Fruit fly (Drosophila melanogaster): ENCODE data around the gene CG4009.
A peak's percentile ranks its signal among the peaks of the same experiment; 100 is the strongest.

CG4009 gene

DNA sequence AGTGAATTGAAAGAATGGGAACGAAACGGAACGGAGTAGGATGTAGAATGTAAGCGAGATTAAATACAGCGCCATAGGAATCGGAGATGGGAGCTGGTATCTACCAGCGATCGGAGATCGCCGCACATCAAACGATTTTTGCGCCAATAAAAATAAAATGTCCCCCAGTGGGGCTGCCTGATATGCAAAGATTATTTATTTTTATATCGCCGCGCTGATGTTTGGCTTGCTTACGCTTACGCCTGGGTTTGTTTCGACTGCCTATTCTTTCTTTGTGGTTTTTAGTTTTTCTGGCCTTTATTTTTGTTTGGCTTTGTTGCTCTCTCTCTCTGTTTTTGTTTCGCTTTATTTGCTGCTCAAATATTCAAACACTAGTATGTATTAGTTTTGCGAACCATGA, 27.9 kb upstream of the CG4009 start:
- no peak for TF ChIP-seq CG17801 (GFP tag; optimal IDR thresholded peaks at IDR 0.05; ENCODE audit: partially characterized antibody)

DNA sequence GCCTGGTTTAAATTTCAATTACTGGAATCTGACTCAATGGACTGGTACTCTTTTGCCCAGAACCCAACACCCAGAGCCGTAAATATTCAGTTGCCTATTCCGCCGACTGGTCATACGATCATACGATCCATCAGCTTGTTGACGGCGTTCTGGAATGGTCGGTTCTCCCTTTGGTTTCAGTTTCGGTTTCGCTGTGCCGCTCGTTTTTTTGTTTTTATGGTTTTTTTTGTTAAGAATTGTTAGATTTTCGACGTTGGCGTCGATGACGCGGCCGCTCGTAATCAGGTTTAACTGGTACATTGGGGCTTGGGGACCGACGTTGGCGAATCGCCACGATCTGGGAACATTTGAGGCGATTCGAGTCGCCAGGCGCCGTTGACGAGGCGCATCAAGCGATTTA, 26.9 kb upstream of the CG4009 start:
- peak; percentile 0 for TF ChIP-seq CG17801 (GFP tag; optimal IDR thresholded peaks at IDR 0.05; ENCODE audit: partially characterized antibody)

DNA sequence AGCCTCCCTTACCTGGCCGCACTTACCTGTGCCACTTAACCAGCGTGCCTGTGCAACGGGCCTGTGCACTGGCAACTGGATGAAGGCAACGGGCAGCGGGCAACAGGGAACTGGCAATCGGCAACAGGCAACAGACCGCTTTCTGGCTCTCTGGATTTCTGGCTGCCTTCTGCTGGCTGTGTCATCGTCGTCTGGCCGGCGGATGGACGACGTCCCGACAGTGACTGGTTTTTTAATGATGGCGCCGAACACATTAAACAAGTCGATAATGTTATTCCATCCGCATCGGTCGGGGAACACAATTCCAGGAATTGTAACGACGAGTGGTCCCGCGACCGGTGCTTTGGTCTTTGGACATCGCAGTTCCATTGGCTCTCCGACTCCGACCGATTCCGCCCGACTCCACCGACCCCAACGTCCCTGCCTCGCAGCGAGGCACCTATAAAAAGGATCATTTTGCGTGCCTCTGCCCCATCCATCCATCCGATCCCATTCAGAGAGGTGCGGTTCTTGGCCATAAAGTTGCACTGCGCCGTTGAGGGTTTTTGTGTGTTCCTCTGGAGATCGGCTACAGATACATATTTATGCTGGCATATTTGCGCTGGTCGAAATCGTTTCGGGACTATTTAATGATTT, 26.0 kb upstream of the CG4009 start:
- TF ChIP-seq CG17801 (GFP tag; optimal IDR thresholded peaks at IDR 0.05; ENCODE audit: partially characterized antibody), result no peak

DNA sequence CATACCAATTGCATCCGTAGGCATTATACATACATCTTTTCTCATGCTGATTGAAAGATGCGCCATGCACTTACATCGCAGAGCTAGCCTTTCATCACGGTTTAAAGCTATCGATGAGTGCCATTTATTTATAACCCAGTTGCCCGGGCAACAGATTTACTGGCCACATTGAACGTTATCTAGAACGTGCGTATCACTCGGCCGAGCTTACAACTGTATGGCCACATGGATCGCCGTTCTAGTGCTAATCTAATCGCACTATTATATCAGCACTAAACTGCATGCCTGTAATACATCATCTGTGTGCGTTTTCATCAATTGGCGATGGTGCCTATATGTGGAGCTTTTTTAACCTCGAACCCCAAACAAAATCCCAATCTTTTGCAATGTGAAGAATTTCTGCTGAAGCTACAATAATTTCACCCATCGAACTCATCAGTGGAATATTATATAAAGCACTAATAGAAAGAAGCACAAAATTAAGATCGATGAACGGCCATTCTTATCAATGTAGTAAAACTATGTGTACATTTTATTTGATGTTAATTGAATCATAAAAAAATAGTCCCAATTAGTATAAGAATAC, 25.1 kb upstream of the CG4009 start:
- TF ChIP-seq CG17801 (GFP tag; optimal IDR thresholded peaks at IDR 0.05; ENCODE audit: partially characterized antibody), result no peak

DNA sequence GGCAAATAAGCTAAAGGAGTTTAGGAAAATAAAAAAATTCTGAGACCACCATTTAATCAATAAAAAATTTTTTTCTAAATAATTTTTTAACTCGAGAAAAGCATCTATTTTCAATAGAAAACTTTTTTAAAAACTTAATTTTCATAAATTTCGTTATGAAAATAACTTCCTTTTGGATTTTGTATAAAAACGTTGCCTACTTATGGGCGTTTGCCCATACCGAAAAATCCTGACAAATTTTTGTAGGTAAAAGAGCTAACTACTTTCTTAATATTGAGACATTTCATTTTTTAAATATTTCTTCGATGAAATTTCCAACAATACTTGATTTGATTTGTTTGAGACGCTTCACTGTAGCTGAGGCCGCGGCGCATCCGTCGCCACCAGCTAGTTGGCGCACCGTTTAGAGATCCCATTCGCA, 24.4 kb upstream of the CG4009 start:
- TF ChIP-seq CG17801 (GFP tag; optimal IDR thresholded peaks at IDR 0.05; ENCODE audit: partially characterized antibody), result no peak

DNA sequence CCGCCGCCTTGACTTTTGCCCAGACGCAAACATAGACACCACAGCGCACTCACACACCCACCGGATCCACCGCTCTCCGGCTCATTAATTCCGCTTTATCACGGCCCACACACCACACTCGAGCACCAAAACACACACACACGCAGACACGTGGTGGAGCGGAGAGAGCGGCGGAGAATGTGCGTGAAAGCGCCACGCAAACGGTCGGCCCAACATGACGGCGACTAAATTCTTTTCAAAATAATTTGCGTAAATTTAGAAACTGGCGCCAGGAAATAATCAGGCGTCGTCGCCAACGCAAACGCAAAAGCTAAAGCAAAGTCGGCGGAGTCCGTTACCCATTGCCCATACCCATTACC, 23.9 kb upstream of the CG4009 start:
- TF ChIP-seq CG17801 (GFP tag; optimal IDR thresholded peaks at IDR 0.05; ENCODE audit: partially characterized antibody), result no peak

DNA sequence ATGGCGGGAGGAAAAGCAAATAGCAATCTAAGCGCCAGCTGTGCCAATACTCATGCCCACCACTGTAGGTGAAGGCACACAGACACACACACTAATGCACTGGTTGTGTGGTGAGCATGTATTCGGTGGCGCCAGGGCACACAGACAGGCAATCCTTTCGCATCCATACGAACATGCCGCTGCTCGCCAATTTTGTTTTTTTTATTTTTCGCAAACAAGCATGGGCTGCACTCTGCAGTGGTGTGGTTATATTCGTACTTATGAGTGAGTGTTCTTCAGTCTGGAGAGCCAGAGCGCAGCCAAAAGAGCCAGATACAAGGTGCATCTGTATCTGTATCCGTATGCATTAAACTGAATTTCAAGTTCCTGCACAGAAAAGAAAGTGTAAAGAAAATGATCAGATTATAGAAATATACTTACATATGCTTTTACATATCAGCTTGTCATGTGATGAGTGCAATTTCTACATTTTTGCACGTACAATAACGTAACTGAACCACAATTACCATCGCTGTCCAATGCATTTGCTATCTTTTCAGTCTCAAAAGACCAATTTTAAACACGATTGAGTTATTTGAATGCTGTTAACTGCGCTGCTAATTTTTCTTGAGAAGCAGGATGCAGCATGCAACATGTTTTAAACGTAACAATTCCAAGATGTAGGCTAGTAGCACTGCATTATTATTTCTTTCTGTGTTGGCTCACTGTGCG, 23.4 kb upstream of the CG4009 start:
- TF ChIP-seq CG17801 (GFP tag; optimal IDR thresholded peaks at IDR 0.05; ENCODE audit: partially characterized antibody), result no peak

DNA sequence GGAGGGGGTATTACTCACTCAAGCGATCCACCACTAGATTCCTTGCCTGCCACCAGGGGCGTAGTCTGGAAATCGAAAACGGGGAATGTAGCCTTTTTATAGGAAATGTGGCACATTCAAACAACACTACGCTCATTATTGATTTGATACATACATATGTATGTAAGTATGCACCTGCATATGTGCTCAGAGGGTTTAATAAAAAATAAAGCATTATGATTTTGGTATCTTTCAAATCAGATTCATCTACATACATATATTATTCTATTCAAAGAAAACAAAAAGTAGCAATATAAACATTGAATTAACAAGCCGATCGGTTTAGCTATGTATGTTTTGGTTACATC, 21.0 kb upstream of the CG4009 start:
- TF ChIP-seq CG17801 (GFP tag; optimal IDR thresholded peaks at IDR 0.05; ENCODE audit: partially characterized antibody), result no peak

DNA sequence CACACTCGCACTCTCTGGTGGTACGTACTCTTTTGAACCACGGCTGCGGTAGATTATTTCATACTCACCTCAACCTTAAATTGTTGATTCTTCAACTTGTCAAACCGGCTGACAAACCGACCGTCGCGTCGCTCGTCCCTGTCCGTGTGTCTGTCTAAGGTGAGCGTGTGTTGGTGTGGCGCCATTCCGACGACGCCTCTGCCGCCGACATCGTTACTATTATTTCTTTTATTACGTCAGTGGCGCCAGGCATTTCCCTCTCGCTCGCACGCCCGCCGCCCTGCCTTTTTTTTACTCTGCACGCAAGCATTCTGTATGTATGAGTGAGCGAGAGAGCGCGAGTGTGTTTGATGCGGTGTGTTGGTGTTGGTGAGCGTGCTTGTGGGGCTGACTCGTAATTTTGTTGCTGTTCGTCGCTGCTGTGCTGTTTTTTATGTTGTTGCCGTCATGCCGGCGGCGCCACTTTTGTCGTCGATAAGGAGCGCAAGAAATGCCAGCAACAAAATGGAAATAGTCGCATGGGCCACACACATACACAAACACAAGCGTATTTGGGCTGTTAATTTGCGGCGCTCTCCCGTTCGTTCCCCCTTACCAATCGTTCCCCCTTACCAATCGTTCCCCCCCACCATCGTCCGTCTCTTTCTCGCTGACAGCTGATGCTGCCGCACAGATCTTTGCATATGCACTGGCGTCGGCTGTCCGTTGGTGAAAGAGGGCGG, 20.5 kb upstream of the CG4009 start:
- TF ChIP-seq CG17801 (GFP tag; optimal IDR thresholded peaks at IDR 0.05; ENCODE audit: partially characterized antibody), result peak; percentile 32

DNA sequence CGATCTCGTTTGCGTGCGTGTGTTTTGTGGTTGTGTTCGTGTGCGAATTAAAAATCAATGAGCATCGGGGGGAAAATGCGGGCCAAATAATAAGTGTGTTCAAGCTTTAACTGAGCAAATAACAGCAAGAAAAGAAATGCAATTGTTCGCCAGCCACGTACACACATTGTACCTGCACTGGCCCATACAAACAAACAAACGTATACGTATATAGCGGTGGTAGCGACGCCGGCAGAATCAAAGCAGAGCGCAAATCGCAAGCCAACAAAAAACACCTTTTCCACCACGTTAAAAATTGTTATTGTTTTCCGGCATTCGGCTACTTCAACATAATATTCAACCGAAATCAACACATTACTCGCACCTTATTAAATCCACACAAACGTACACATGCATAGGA, 18.7 kb upstream of the CG4009 start:
- TF ChIP-seq CG17801 (GFP tag; optimal IDR thresholded peaks at IDR 0.05; ENCODE audit: partially characterized antibody), result no peak

DNA sequence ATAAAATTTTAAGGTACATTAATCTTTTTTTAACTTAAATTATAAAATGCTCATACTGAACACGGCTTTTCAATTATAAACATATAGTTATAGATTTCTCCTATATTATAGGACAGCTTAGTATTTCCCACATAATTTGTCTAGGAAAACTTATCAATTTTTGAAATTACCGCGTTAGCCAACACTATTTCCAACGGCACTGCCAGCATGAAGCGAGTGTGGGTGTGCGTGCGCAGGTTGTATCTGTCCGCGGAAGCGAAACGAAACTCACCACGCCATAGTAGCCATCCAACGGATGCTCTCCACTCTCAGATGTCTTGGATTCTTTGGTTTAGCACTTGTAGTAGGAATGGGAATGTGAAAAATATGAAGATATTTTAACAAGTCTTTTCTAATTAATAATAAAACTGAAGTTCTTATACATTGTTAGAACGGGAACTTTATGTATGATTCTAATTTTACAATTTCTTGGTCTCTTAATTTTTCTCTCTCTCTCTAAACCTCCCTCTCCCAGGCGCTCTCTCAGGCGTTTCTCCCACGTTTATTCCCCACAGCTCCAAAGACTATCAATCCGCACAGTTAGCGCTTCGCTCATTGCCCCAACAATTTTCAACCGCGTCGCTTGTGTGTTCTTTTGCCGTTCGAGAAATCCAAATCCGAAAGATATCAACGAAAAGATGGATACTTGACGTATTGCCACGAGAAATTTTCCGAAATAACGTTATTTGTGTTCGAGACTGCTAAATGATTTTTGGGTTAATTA, 17.8 kb upstream of the CG4009 start, which contains the start of gene Dad:
TSS of gene Dad (plus strand) at position 593 of the 763 bp plus-strand sequence.
- TF ChIP-seq CG17801 (GFP tag; optimal IDR thresholded peaks at IDR 0.05; ENCODE audit: partially characterized antibody), result peak; percentile 23

DNA sequence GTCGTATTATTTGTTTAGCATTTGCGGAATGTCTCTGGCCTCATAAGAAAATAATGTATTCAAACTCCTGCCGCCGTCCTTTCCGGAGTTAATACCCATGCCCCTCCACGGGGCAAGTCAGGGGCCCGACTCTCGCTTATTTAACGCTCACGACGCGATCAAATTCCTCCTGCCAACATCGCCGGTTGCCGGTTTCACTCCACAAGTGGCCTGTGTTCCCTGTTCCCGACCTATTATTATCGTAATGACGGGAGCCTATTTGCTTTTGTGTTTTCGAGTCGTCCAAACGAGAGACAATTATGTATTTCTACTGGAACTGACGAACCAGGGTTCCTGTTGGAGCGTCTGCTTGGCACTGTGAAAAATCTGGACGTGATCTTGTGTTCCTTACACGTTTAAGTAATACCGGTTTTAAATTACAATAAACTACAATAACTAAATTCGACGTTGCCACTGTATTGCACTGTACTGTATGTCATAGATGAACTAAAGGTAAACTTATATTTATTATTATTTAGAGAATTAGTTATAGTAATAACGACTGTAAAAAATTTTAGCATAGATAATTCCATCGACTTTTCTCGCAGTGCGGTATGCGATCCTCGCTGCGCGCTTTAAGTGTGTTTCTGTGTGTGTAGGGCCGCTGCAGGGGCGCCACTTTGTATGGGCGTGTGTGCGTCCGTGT, 16.8 kb upstream of the CG4009 start:
- no peak for TF ChIP-seq CG17801 (GFP tag; optimal IDR thresholded peaks at IDR 0.05; ENCODE audit: partially characterized antibody)

DNA sequence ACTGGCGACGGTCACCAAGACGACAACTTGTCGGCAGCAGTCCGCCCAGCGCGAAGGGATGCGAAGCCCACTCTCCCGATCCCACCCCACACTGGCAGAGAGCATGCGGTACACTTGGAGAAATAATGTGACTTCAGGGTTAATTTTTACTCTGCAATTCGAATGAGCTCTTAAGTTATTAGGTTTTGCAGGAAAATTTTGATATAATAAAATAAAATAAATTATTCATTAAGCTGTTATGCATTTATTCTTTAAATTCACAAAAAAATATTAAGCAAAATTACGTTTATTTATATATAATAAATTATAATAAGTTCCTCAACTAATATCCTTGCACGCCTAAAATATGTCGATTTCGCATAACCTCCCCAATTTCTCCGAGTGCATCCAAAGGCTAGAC, 13.0 kb upstream of the CG4009 start:
- TF ChIP-seq CG17801 (GFP tag; optimal IDR thresholded peaks at IDR 0.05; ENCODE audit: partially characterized antibody), result no peak

DNA sequence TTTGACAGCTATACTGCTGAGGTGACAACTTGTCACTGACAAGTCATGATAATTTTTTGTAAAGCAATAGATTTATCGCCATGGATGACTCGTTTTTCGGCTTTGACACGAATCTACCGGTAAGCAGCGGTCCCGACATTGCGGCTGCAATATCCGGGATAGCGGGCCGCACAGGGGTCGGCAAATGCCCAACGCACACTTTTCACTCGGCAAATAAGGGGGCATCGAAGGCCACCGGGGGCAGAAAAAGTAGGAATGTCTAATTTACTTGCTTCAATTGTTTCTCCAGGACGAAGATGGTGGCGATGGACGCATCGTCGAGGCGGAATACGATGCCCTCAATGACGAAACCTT, 7.7 kb upstream of the CG4009 start:
- TF ChIP-seq CG17801 (GFP tag; optimal IDR thresholded peaks at IDR 0.05; ENCODE audit: partially characterized antibody), result no peak
